Fruit fly (Drosophila melanogaster) whole organism, embryonic: ENCODE results near the gene CG18557.

Experiments
- Ada2b ChIP-seq: fragments of 200-800 bp; sonication (Bioruptor generic); IDR thresholded peaks from 2 replicates; pipeline ENCODE4 v1.3.6; 2022; ENCODE audit warnings: missing biosample characterization, missing genetic modification characterization
- Adf1 ChIP-seq: fragments of 200-800 bp; sonication (Bioruptor generic); IDR thresholded peaks from 2 replicates; pipeline ENCODE4 v1.3.6; 2022; ENCODE audit warnings: missing biosample characterization, missing genetic modification characterization
- Bteb2 ChIP-seq: fragments of 200-800 bp; sonication (Bioruptor generic); optimal IDR thresholded peaks from 2 replicates; lab custom pipeline; 2016; ENCODE audit warnings: missing biosample characterization, missing genetic modification characterization
- CG10267 ChIP-seq: fragments of 200-800 bp; sonication (Bioruptor generic); optimal IDR thresholded peaks from 2 replicates; lab custom pipeline; 2018; ENCODE audit warnings: missing biosample characterization, mild to moderate bottlenecking, missing genetic modification characterization, moderate library complexity
- CG11398 ChIP-seq: fragments of 200-800 bp; sonication (Bioruptor generic); optimal IDR thresholded peaks from 2 replicates; lab custom pipeline; 2016; ENCODE audit warnings: missing biosample characterization, missing genetic modification characterization
- CG13123 ChIP-seq: fragments of 200-800 bp; sonication (Bioruptor generic); optimal IDR thresholded peaks from 2 replicates; lab custom pipeline; 2016; ENCODE audit warnings: missing biosample characterization, missing genetic modification characterization
- CG1602 ChIP-seq: fragments of 200-800 bp; sonication (Bioruptor generic); optimal IDR thresholded peaks from 3 replicates; lab custom pipeline; 2016; ENCODE audit warnings: missing biosample characterization, missing genetic modification characterization
- CG2120 ChIP-seq: fragments of 200-800 bp; sonication (Bioruptor generic); optimal IDR thresholded peaks from 3 replicates; lab custom pipeline; 2016; ENCODE audit warnings: missing biosample characterization, missing genetic modification characterization
- CG30403 ChIP-seq: fragments of 200-800 bp; sonication (Bioruptor generic); optimal IDR thresholded peaks from 3 replicates; lab custom pipeline; 2016; ENCODE audit warnings: missing biosample characterization, missing genetic modification characterization
- CG31224 ChIP-seq: fragments of 200-800 bp; sonication (Bioruptor generic); IDR thresholded peaks from 2 replicates; pipeline ENCODE4 v1.3.6; 2022; ENCODE audit warnings: missing biosample characterization, missing genetic modification characterization
- CG43689 ChIP-seq: fragments of 200-800 bp; sonication (Bioruptor generic); IDR thresholded peaks from 2 replicates; pipeline ENCODE4 v1.3.6; 2022; ENCODE audit warnings: missing biosample characterization, missing genetic modification characterization
- CG4730 ChIP-seq: fragments of 200-800 bp; sonication (Bioruptor generic); IDR thresholded peaks from 2 replicates; pipeline ENCODE4 v1.3.6; 2022; ENCODE audit warnings: missing biosample characterization, missing genetic modification characterization
- CG6654 ChIP-seq: fragments of 200-800 bp; sonication (Bioruptor generic); optimal IDR thresholded peaks from 2 replicates; lab custom pipeline; 2017; ENCODE audit warnings: missing biosample characterization, mild to moderate bottlenecking, missing genetic modification characterization
- CG7271 ChIP-seq: fragments of 200-800 bp; sonication (Bioruptor generic); optimal IDR thresholded peaks from 2 replicates; lab custom pipeline; 2018; ENCODE audit warnings: missing biosample characterization, mild to moderate bottlenecking, missing genetic modification characterization, moderate library complexity
- CG7745 ChIP-seq: fragments of 200-800 bp; sonication (Bioruptor generic); optimal IDR thresholded peaks from 2 replicates; lab custom pipeline; 2018; ENCODE audit warnings: missing biosample characterization, mild to moderate bottlenecking, missing genetic modification characterization, moderate library complexity
- D ChIP-seq, 2 experiments: fragments of 200-800 bp in 1 of 2; fragments of >200 bp in 1 of 2; sonication (Bioruptor generic) in 1 of 2; optimal IDR thresholded peaks; 2 replicates in 1 of 2; 3 replicates in 1 of 2; lab custom pipeline; 2017; ENCODE audit warnings: mild to moderate bottlenecking in 1 of 2, missing biosample characterization in 1 of 2, missing genetic modification characterization in 1 of 2, missing genetic modification reagents in 1 of 2
- Dad ChIP-seq: fragments of 200-800 bp; sonication (Bioruptor generic); optimal IDR thresholded peaks from 3 replicates; lab custom pipeline; 2016; ENCODE audit warnings: missing biosample characterization, missing genetic modification characterization
- Dfd ChIP-seq, 2 experiments: fragments of >200 bp; optimal IDR thresholded peaks; 2 replicates each; lab custom pipeline; 2017; ENCODE audit warnings: missing biosample characterization in 2 of 2, missing genetic modification characterization in 2 of 2
- Dll ChIP-seq: fragments of 200-800 bp; sonication (Bioruptor generic); IDR thresholded peaks from 4 replicates; pipeline ENCODE4 v1.3.6; 2022; ENCODE audit warnings: missing biosample characterization, missing genetic modification characterization; ENCODE audit not compliant: partially characterized antibody
- Dref ChIP-seq: fragments of 200-800 bp; sonication (Bioruptor generic); IDR thresholded peaks from 2 replicates; pipeline ENCODE4 v1.3.6; 2022; ENCODE audit warnings: missing biosample characterization, missing genetic modification characterization
- Drgx ChIP-seq: fragments of 200-800 bp; sonication (Bioruptor generic); IDR thresholded peaks from 2 replicates; pipeline ENCODE4 v1.3.6; 2022; ENCODE audit warnings: missing biosample characterization, missing genetic modification characterization
- Fer3 ChIP-seq: fragments of 200-800 bp; sonication (Bioruptor generic); optimal IDR thresholded peaks from 2 replicates; lab custom pipeline; 2018; ENCODE audit warnings: missing biosample characterization, mild to moderate bottlenecking, missing genetic modification characterization, moderate library complexity
- MBD-R2 ChIP-seq: fragments of 200-800 bp; sonication (Bioruptor generic); IDR thresholded peaks from 2 replicates; pipeline ENCODE4 v1.3.6; 2022; ENCODE audit warnings: missing biosample characterization, missing genetic modification characterization
- Myb ChIP-seq: fragments of 200-800 bp; sonication (Bioruptor generic); optimal IDR thresholded peaks from 2 replicates; lab custom pipeline; 2016; ENCODE audit warnings: missing biosample characterization, missing genetic modification characterization
- NC2β ChIP-seq: fragments of 200-800 bp; sonication (Bioruptor generic); optimal IDR thresholded peaks from 2 replicates; lab custom pipeline; 2016; ENCODE audit warnings: missing biosample characterization, missing genetic modification characterization
- NfI ChIP-seq: fragments of 200-800 bp; sonication (Bioruptor generic); optimal IDR thresholded peaks from 3 replicates; lab custom pipeline; 2018; ENCODE audit warnings: missing biosample characterization, mild to moderate bottlenecking, missing genetic modification characterization, moderate library complexity
- Ravus ChIP-seq: fragments of 200-800 bp; sonication (Bioruptor generic); IDR thresholded peaks from 2 replicates; pipeline ENCODE4 v1.3.6; 2022; ENCODE audit warnings: missing biosample characterization, missing genetic modification characterization
- Ssrp ChIP-seq: fragments of 200-800 bp; sonication (Bioruptor generic); optimal IDR thresholded peaks from 2 replicates; lab custom pipeline; 2018; ENCODE audit warnings: missing biosample characterization, mild to moderate bottlenecking, missing genetic modification characterization, moderate library complexity
- Trl ChIP-seq, 3 experiments: fragments of >200 bp in 2 of 3; fragments of 200-800 bp in 1 of 3; sonication (Bioruptor generic) in 1 of 3; optimal IDR thresholded peaks; 2 replicates in 1 of 3; 3 replicates in 2 of 3; lab custom pipeline; 2016 to 2017; ENCODE audit warnings: missing biosample characterization in 1 of 3, missing genetic modification characterization in 1 of 3
- Usf ChIP-seq: fragments of 200-800 bp; sonication (Bioruptor generic); optimal IDR thresholded peaks from 2 replicates; lab custom pipeline; 2017; ENCODE audit warnings: missing genotype, missing biosample characterization, missing genetic modification characterization
- Vsx1 ChIP-seq: fragments of 200-800 bp; sonication (Bioruptor generic); optimal IDR thresholded peaks from 2 replicates; lab custom pipeline; 2017; ENCODE audit warnings: missing biosample characterization, mild to moderate bottlenecking, missing genetic modification characterization, missing genetic modification reagents
- bab2 ChIP-seq: fragments of 200-800 bp; sonication (Bioruptor generic); optimal IDR thresholded peaks from 2 replicates; lab custom pipeline; 2016; ENCODE audit warnings: missing biosample characterization, missing genetic modification characterization
- bbx ChIP-seq: fragments of 200-800 bp; sonication (Bioruptor generic); IDR thresholded peaks from 2 replicates; pipeline ENCODE4 v1.3.6; 2022; ENCODE audit warnings: missing biosample characterization, missing genetic modification characterization; ENCODE audit not compliant: partially characterized antibody
- da ChIP-seq: fragments of 200-800 bp; sonication (Bioruptor generic); optimal IDR thresholded peaks from 2 replicates; lab custom pipeline; 2016; ENCODE audit warnings: missing biosample characterization, missing genetic modification characterization
- dan ChIP-seq: fragments of 200-800 bp; sonication (Bioruptor generic); IDR thresholded peaks from 2 replicates; pipeline ENCODE4 v1.3.6; 2022; ENCODE audit warnings: missing biosample characterization, missing genetic modification characterization
- dm ChIP-seq: fragments of 200-800 bp; sonication (Bioruptor generic); optimal IDR thresholded peaks from 3 replicates; lab custom pipeline; 2016; ENCODE audit warnings: missing biosample characterization, missing genetic modification characterization
- dmrt99B ChIP-seq: fragments of 200-800 bp; sonication (Bioruptor generic); optimal IDR thresholded peaks from 2 replicates; lab custom pipeline; 2018; ENCODE audit warnings: missing biosample characterization, mild to moderate bottlenecking, missing genetic modification characterization, moderate library complexity
- emc ChIP-seq: fragments of 200-800 bp; sonication (Bioruptor generic); optimal IDR thresholded peaks from 2 replicates; lab custom pipeline; 2016; ENCODE audit warnings: missing biosample characterization, missing genetic modification characterization
- ftz-f1 ChIP-seq: fragments of 200-800 bp; sonication (Bioruptor generic); optimal IDR thresholded peaks from 2 replicates; lab custom pipeline; 2016; ENCODE audit warnings: missing biosample characterization, missing genetic modification characterization
- gsb ChIP-seq: fragments of 200-800 bp; sonication (Bioruptor generic); IDR thresholded peaks from 2 replicates; pipeline ENCODE4 v1.3.6; 2022; ENCODE audit warnings: missing biosample characterization, missing genetic modification characterization
- jigr1 ChIP-seq: fragments of 200-800 bp; sonication (Bioruptor generic); IDR thresholded peaks from 3 replicates; pipeline ENCODE4 v1.3.6; 2022; ENCODE audit warnings: missing biosample characterization, missing genetic modification characterization
- mirr ChIP-seq: fragments of 200-800 bp; sonication (Bioruptor generic); optimal IDR thresholded peaks from 3 replicates; lab custom pipeline; 2018; ENCODE audit warnings: missing biosample characterization, mild to moderate bottlenecking, missing genetic modification characterization
- otp ChIP-seq: fragments of 200-800 bp; sonication (Bioruptor generic); IDR thresholded peaks from 3 replicates; pipeline ENCODE4, ENCODE4 v1.3.6; 2022; ENCODE audit warnings: missing biosample characterization, missing genetic modification characterization
- pho ChIP-seq: fragments of 200-800 bp; sonication (Bioruptor generic); optimal IDR thresholded peaks from 2 replicates; lab custom pipeline; 2016; ENCODE audit warnings: missing biosample characterization, missing genetic modification characterization
- phol ChIP-seq: fragments of 200-800 bp; sonication (Bioruptor generic); optimal IDR thresholded peaks from 3 replicates; lab custom pipeline; 2018; ENCODE audit warnings: missing biosample characterization, mild to moderate bottlenecking, missing genetic modification characterization, moderate library complexity
- run ChIP-seq: fragments of 200-800 bp; sonication (Bioruptor generic); optimal IDR thresholded peaks from 3 replicates; lab custom pipeline; 2018; ENCODE audit warnings: missing biosample characterization, mild to moderate bottlenecking, missing genetic modification characterization
- scrt ChIP-seq: fragments of 200-800 bp; sonication (Bioruptor generic); optimal IDR thresholded peaks from 2 replicates; lab custom pipeline; 2018; ENCODE audit warnings: missing biosample characterization, mild to moderate bottlenecking, missing genetic modification characterization, moderate library complexity
- sens-2 ChIP-seq: fragments of 200-800 bp; sonication (Bioruptor generic); IDR thresholded peaks from 2 replicates; pipeline ENCODE4 v1.3.6; 2022; ENCODE audit warnings: missing biosample characterization, missing genetic modification characterization
- usp ChIP-seq: fragments of >200 bp; optimal IDR thresholded peaks from 2 replicates; lab custom pipeline; 2017; ENCODE audit warnings: missing biosample characterization, missing genetic modification characterization
- z ChIP-seq: fragments of 200-800 bp; sonication (Bioruptor generic); IDR thresholded peaks from 3 replicates; pipeline ENCODE4 v1.3.6; 2022; ENCODE audit warnings: missing biosample characterization, missing genetic modification characterization

CG18557 gene

dm6 chr2L:2856960-2857584 lies 11.5 kb upstream of the CG18557 start, which contains the start of gene CG2991 (continued):
- TF ChIP-seq CG13123 (no peak), otp (no peak), Trl (optimal IDR thresholded peaks at IDR 0.05; lab: Kevin White, UChicago) (no peak), Trl (GFP tag; optimal IDR thresholded peaks at IDR 0.05; lab: Kevin White, UChicago) (no peak), dmrt99B (no peak), Dll (peak; percentile 83), pho (GFP tag; lab: Kevin White, UChicago) (peak; percentile 38), CG2120 (GFP tag; lab: Kevin White, UChicago) (peak; percentile 41), CG30403 (no peak), bbx (GFP tag; lab: Robert Waterston, UW) (peak; percentile 87), sens-2 (GFP tag; lab: Robert Waterston, UW) (no peak), Fer3 (peak; percentile 5), run (tag; lab: Kevin White, UChicago) (no peak), ftz-f1 (GFP tag; lab: Kevin White, UChicago) (peak; percentile 15), usp (GFP tag; lab: Kevin White, UChicago) (no peak), Drgx (GFP tag; lab: Robert Waterston, UW) (no peak), NC2β (peak; percentile 25), Dad (GFP tag; lab: Kevin White, UChicago) (no peak), bab2 (GFP tag; lab: Kevin White, UChicago) (no peak), NfI (peak; percentile 26), Dfd (GFP tag; optimal IDR thresholded peaks at IDR 0.05; lab: Kevin White, UChicago) (no peak), CG11398 (GFP tag; lab: Kevin White, UChicago) (no peak), Ssrp (no peak), MBD-R2 (GFP tag; lab: Robert Waterston, UW) (peak; percentile 75), scrt (no peak), mirr (GFP tag; lab: Kevin White, UChicago) (peak; percentile 2), Ada2b (no peak), Bteb2 (GFP tag; lab: Kevin White, UChicago) (no peak), CG1602 (GFP tag; lab: Kevin White, UChicago) (no peak), Dref (GFP tag; lab: Robert Waterston, UW) (peak; percentile 94), z (GFP tag; lab: Robert Waterston, UW) (0 out of 3 replicates have a peak, but pooled peaks have one; percentile 29), emc (GFP tag; lab: Kevin White, UChicago) (no peak), CG7745 (tag; lab: Kevin White, UChicago) (no peak), dm (GFP tag; lab: Kevin White, UChicago) (peak; percentile 8), CG31224 (no peak), CG10267 (peak; percentile 69), phol (tag; lab: Kevin White, UChicago) (peak; percentile 45), dan (GFP tag; lab: Robert Waterston, UW) (no peak), Ravus (GFP tag; lab: Robert Waterston, UW) (no peak), CG4730 (no peak), gsb (GFP tag; lab: Robert Waterston, UW) (no peak), D (optimal IDR thresholded peaks at IDR 0.05; lab: Kevin White, UChicago) (no peak), D (GFP tag; optimal IDR thresholded peaks at IDR 0.05; lab: Kevin White, UChicago) (no peak), Usf (GFP tag; lab: Kevin White, UChicago) (no peak), Myb (GFP tag; lab: Kevin White, UChicago) (peak; percentile 56), Vsx1 (GFP tag; lab: Kevin White, UChicago) (peak; percentile 34), Adf1 (GFP tag; lab: Robert Waterston, UW) (no peak), da (no peak), CG43689 (no peak), CG7271 (no peak), jigr1 (no peak), CG6654 (GFP tag; lab: Kevin White, UChicago) (no peak)
